Worm (Caenorhabditis elegans) whole organism, mixed stage, embryonic: ENCODE data around the gene T05C3.2.

Experiments used
- elt-1 ChIP-seq: sonication (generic microtip); optimal IDR thresholded peaks from 2 replicates; lab custom pipeline; 2017; ENCODE audit warnings: missing genetic modification characterization, mild to moderate bottlenecking, missing compliant biosample characterization, antibody characterized with exemption, moderate library complexity, borderline replicate concordance; ENCODE audit not compliant: insufficient read depth
- elt-3 ChIP-seq: fragments of 150-350 bp; optimal IDR thresholded peaks from 2 replicates; lab custom pipeline; 2014; ENCODE audit warnings: missing biosample characterization, missing genetic modification characterization
- flh-1 ChIP-seq: fragments of 200-800 bp; sonication (Bioruptor generic); optimal IDR thresholded peaks from 2 replicates; lab custom pipeline; 2018; ENCODE audit warnings: mild to moderate bottlenecking, missing genetic modification characterization, moderate library complexity, missing compliant biosample characterization
- lsy-2 ChIP-seq: fragments of 150-350 bp; optimal IDR thresholded peaks from 2 replicates; lab custom pipeline; 2014; ENCODE audit warnings: missing biosample characterization, missing genetic modification characterization
- mep-1 ChIP-seq: fragments of 150-350 bp; optimal IDR thresholded peaks from 2 replicates; lab custom pipeline; 2017; ENCODE audit warnings: missing biosample characterization, missing genetic modification reagents, missing genetic modification characterization, inconsistent platforms
- nhr-12 ChIP-seq: fragments of 150-350 bp; optimal IDR thresholded peaks from 2 replicates; lab custom pipeline; 2014; ENCODE audit warnings: missing biosample characterization, missing genetic modification characterization
- nhr-2 ChIP-seq: fragments of 150-350 bp; optimal IDR thresholded peaks from 2 replicates; lab custom pipeline; 2014; ENCODE audit warnings: missing biosample characterization, missing genetic modification characterization
- pha-4 ChIP-seq: fragments of 150-350 bp; optimal IDR thresholded peaks from 2 replicates; lab custom pipeline; 2018; ENCODE audit warnings: missing biosample characterization, missing genetic modification reagents, missing genetic modification characterization
- unc-39 ChIP-seq: fragments of 150-350 bp; optimal IDR thresholded peaks from 2 replicates; lab custom pipeline; 2014; ENCODE audit warnings: missing biosample characterization, missing genetic modification characterization
- unc-62 ChIP-seq: fragments of 150-350 bp; optimal IDR thresholded peaks from 2 replicates; lab custom pipeline; 2014; ENCODE audit warnings: missing biosample characterization, missing genetic modification reagents, missing genetic modification characterization

ce11 chrV:5453615-5454014, 39.9 kb upstream of the T05C3.2 start, which contains the start of gene glc-3:
- TF ChIP-seq elt-3 (tag; lab: Kevin White, UChicago) (no peak), nhr-12 (tag; lab: Kevin White, UChicago) (no peak), pha-4 (tag; lab: Kevin White, UChicago) (no peak), flh-1 (GFP tag; lab: Kevin White, UChicago) (no peak), elt-1 (tag; lab: Kevin White, UChicago) (no peak), lsy-2 (tag; lab: Kevin White, UChicago) (no peak), unc-39 (no peak), mep-1 (no peak), nhr-2 (tag; lab: Kevin White, UChicago) (no peak), unc-62 (GFP tag; lab: Kevin White, UChicago) (no peak)
